Worm (Caenorhabditis elegans): ENCODE results near the gene ifd-2.

ifd-2 gene

DNA sequence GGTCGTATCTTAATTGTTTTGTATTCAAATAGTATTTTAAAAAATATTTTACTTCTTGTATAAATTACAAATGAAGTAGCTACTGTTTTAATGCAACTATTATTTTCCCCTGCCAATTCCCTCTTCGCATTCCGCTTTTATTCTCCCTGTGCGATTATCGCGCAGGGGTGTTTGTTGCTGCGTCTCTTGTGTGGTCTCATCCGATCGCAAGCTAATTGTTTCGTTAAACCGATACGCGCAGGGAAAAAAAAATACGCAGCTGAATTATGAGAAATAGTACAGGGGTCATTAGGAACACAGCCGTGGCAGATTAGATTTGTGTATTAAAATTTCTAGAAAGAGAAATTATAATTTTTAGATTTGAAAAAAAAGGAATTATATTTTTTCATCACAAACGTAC is 9.2 kb downstream of the ifd-2 start (continued):
- TF ChIP-seq F33H1.4 (GFP tag; IDR thresholded peaks at IDR 0.05): 0 out of 2 replicates have a peak, but pooled peaks have one; percentile 13
- no peak for TF ChIP-seq T26A5.8 (tag; optimal IDR thresholded peaks at IDR 0.05)
- peak; percentile 97 for TF ChIP-seq pbrm-1 (GFP tag; IDR thresholded peaks at IDR 0.05)
- peak; percentile 99 for TF ChIP-seq dox-1 (GFP tag; IDR thresholded peaks at IDR 0.05)
- peak; percentile 90 for TF ChIP-seq ekl-4 (GFP tag; IDR thresholded peaks at IDR 0.05)
- TF ChIP-seq ccch-3 (GFP tag; optimal IDR thresholded peaks at IDR 0.05): peak; percentile 68
- peak; percentile 43 for TF ChIP-seq athp-1 (tag; optimal IDR thresholded peaks at IDR 0.05)
- peak; percentile 90 for TF ChIP-seq F10E7.11 (tag; optimal IDR thresholded peaks at IDR 0.05)
- no peak for TF ChIP-seq attf-6 (GFP tag; IDR thresholded peaks at IDR 0.05)
- TF ChIP-seq aptf-2 (GFP tag; conservative IDR thresholded peaks at IDR 0.05): 0 out of 2 replicates have a peak, but pooled peaks have one; percentile 23
- TF ChIP-seq nfya-2 (GFP tag; IDR thresholded peaks at IDR 0.05): no peak
- peak; percentile 51; the same call in 1 of the 2 replicates for TF ChIP-seq hsf-1 (GFP tag; IDR thresholded peaks at IDR 0.05)
- no peak for TF ChIP-seq xnd-1 (tag; optimal IDR thresholded peaks at IDR 0.05)
- peak; percentile 87 for TF ChIP-seq egl-18 (GFP tag; IDR thresholded peaks at IDR 0.05)
- TF ChIP-seq tbx-9 (tag; optimal IDR thresholded peaks at IDR 0.05; ENCODE audit: borderline replicate concordance): no peak
- TF ChIP-seq mes-4 (tag; optimal IDR thresholded peaks at IDR 0.05): no peak
- TF ChIP-seq hmg-20 (GFP tag; IDR thresholded peaks at IDR 0.05): peak; percentile 96
- peak; percentile 99 for TF ChIP-seq cebp-2 (GFP tag; IDR thresholded peaks at IDR 0.05)
- TF ChIP-seq egrh-3 (GFP tag; IDR thresholded peaks at IDR 0.05): peak; percentile 55
- peak; percentile 92 for TF ChIP-seq lag-1 (GFP tag; IDR thresholded peaks at IDR 0.05)
- no peak for TF ChIP-seq snpc-1.1 (tag; optimal IDR thresholded peaks at IDR 0.05; ENCODE audit: insufficient read depth)
- peak; percentile 65 for TF ChIP-seq attf-3 (GFP tag; conservative IDR thresholded peaks at IDR 0.05)
- TF ChIP-seq nhr-90 (tag; optimal IDR thresholded peaks at IDR 0.05): peak; percentile 95
- peak; percentile 22 for TF ChIP-seq hrde-1 (tag; optimal IDR thresholded peaks at IDR 0.05; ENCODE audit: borderline replicate concordance)
- 0 out of 2 replicates have a peak, but pooled peaks have one; percentile 52 for TF ChIP-seq ztf-28 (GFP tag; IDR thresholded peaks at IDR 0.05)
- TF ChIP-seq sptf-2 (GFP tag; optimal IDR thresholded peaks at IDR 0.05): peak; percentile 44
- peak; percentile 70 for TF ChIP-seq mel-28 (tag; optimal IDR thresholded peaks at IDR 0.05; ENCODE audit: borderline replicate concordance)
- TF ChIP-seq ztf-18 (tag; optimal IDR thresholded peaks at IDR 0.05): peak; percentile 71
- TF ChIP-seq nhr-120 (GFP tag; IDR thresholded peaks at IDR 0.05): 0 out of 2 replicates have a peak, but pooled peaks have one; percentile 36
- TF ChIP-seq F52B5.7 (tag; optimal IDR thresholded peaks at IDR 0.05): peak; percentile 80
- TF ChIP-seq B0019.2 (GFP tag; conservative IDR thresholded peaks at IDR 0.05): no peak
- peak; percentile 79 for TF ChIP-seq let-526 (GFP tag; IDR thresholded peaks at IDR 0.05)
- TF ChIP-seq ZK185.1 (tag; optimal IDR thresholded peaks at IDR 0.05; ENCODE audit: poor library complexity, severe bottlenecking): peak; percentile 98
- peak; percentile 93 for TF ChIP-seq B0035.1 (tag; optimal IDR thresholded peaks at IDR 0.05)
- TF ChIP-seq K12H6.12 (tag; optimal IDR thresholded peaks at IDR 0.05): peak; percentile 95
- peak; percentile 96 for TF ChIP-seq gei-17 (GFP tag; optimal IDR thresholded peaks at IDR 0.05)
- TF ChIP-seq K11D2.4 (GFP tag; IDR thresholded peaks at IDR 0.05): peak; percentile 98
- TF ChIP-seq tlf-1 (GFP tag; optimal IDR thresholded peaks at IDR 0.05): peak; percentile 98
- no peak for TF ChIP-seq nfya-1 (tag; optimal IDR thresholded peaks at IDR 0.05; ENCODE audit: borderline replicate concordance, insufficient read depth)
- peak; percentile 64; the same call in 1 of the 2 replicates for TF ChIP-seq bed-2 (GFP tag; IDR thresholded peaks at IDR 0.05)
- peak; percentile 38 for TF ChIP-seq dpff-1 (tag; optimal IDR thresholded peaks at IDR 0.05)
- no peak for TF ChIP-seq hlh-26 (GFP tag; conservative IDR thresholded peaks at IDR 0.05)
- no peak for TF ChIP-seq ama-1 (optimal IDR thresholded peaks at IDR 0.05)
- peak in 1 of 2 experiments; percentile 46 for TF ChIP-seq ama-1 (GFP tag; optimal IDR thresholded peaks at IDR 0.05)
- peak; percentile 95 for TF ChIP-seq madf-10 (tag; optimal IDR thresholded peaks at IDR 0.05)
- no peak for TF ChIP-seq lsl-1 (GFP tag; optimal IDR thresholded peaks at IDR 0.05)
- TF ChIP-seq madf-3 (GFP tag; IDR thresholded peaks at IDR 0.05): no peak
- TF ChIP-seq F49E8.2 (tag; optimal IDR thresholded peaks at IDR 0.05; ENCODE audit: insufficient read depth): no peak

Measured in whole organism, young adult.